Worm (Caenorhabditis elegans) whole organism, L4/young adult: ENCODE measurements around the gene rbf-1.

ENCODE experiments used
- W03F9.2 ChIP-seq: fragments of 150-350 bp; optimal IDR thresholded peaks from 2 replicates; lab custom pipeline; 2014; ENCODE audit warnings: missing biosample characterization, missing genetic modification characterization
- him-1 ChIP-seq: sonication (generic microtip); optimal IDR thresholded peaks from 2 replicates; lab custom pipeline; 2016; ENCODE audit warnings: missing genotype, missing genetic modification reagents, missing genetic modification characterization, missing compliant biosample characterization

DNA sequence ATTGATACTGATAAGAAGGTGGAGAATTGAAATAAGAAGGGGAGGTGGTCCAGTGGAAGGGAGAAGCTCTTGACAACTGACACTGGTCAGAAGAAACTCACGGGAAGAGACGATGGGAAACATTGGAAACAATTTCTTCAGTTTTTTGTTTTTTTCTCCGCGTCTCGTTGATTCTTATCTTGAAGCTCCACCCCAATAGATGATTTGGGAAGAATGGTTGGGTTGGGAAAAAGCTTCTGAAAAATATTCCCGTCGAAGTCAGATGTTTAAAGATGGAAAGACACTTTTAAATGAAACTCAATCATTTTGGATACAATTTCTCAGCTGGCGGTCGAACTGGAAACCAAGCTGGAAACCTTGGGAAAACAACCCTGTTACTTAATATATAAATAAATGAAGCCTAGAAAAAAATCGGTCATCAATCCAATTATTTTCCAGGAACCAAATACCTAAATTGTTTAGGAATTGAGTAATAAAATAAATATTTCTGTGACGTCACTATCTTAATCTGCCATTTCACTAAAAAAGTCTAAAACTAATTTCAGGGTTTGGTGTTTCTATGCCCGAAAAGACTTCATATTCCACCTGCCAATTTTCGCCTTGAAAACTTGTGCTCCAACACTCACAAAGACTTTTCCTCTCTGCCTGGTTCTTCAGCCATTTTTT lies 54.8 kb downstream of the rbf-1 start, which contains the start of the genes Y102E9.5 and odr-4:
- TF ChIP-seq W03F9.2 (tag; lab: Kevin White, UChicago) = no peak
- TF ChIP-seq him-1 = no peak
